Worm (Caenorhabditis elegans) whole organism, L3 larva: Measurements from ENCODE around the gene orc-4.

ENCODE experiments used
- R02D3.7 ChIP-seq: fragments of 150-350 bp; optimal IDR thresholded peaks from 2 replicates; lab custom pipeline; 2014; ENCODE audit warnings: missing biosample characterization, missing genetic modification characterization
- ZK546.5 ChIP-seq: sonication (generic microtip); optimal IDR thresholded peaks from 2 replicates; lab custom pipeline; 2017; ENCODE audit warnings: missing biosample characterization, missing genetic modification characterization
- aly-2 ChIP-seq: fragments of 150-350 bp; optimal IDR thresholded peaks from 2 replicates; lab custom pipeline; 2014; ENCODE audit warnings: missing biosample characterization, missing genetic modification characterization
- ama-1 ChIP-seq: fragments of 150-350 bp; optimal IDR thresholded peaks from 2 replicates; lab custom pipeline; 2018
- ceh-28 ChIP-seq: fragments of 150-350 bp; optimal IDR thresholded peaks from 2 replicates; lab custom pipeline; 2014; ENCODE audit warnings: missing biosample characterization, missing genetic modification reagents, missing genetic modification characterization
- ceh-82 ChIP-seq: fragments of 150-350 bp; optimal IDR thresholded peaks from 2 replicates; lab custom pipeline; 2014; ENCODE audit warnings: missing biosample characterization, missing genetic modification characterization
- ceh-9 ChIP-seq: sonication (generic microtip); optimal IDR thresholded peaks from 2 replicates; lab custom pipeline; 2018; ENCODE audit warnings: missing biosample characterization, missing genetic modification characterization
- daf-12 ChIP-seq: fragments of 150-350 bp; optimal IDR thresholded peaks from 2 replicates; lab custom pipeline; 2014; ENCODE audit warnings: missing biosample characterization, missing genetic modification reagents, missing genetic modification characterization
- egl-27 ChIP-seq: sonication (generic microtip); optimal IDR thresholded peaks from 4 replicates; lab custom pipeline; 2017; ENCODE audit warnings: missing biosample characterization, missing genetic modification reagents, missing genetic modification characterization
- egl-5 ChIP-seq: fragments of 150-350 bp; optimal IDR thresholded peaks from 2 replicates; lab custom pipeline; 2017; ENCODE audit warnings: missing biosample characterization, missing genetic modification reagents, missing genetic modification characterization, inconsistent platforms
- elt-1 ChIP-seq: fragments of 150-350 bp; optimal IDR thresholded peaks from 2 replicates; lab custom pipeline; 2014; ENCODE audit warnings: missing biosample characterization, missing genetic modification characterization
- elt-2 ChIP-seq: sonication (generic microtip); optimal IDR thresholded peaks from 2 replicates; lab custom pipeline; 2016; ENCODE audit warnings: missing genetic modification reagents, mild to moderate bottlenecking, missing genetic modification characterization, missing compliant biosample characterization
- elt-3 ChIP-seq, 3 experiments: fragments of 150-350 bp in 1 of 3; sonication (generic microtip) in 2 of 3; optimal IDR thresholded peaks; 2 replicates in 2 of 3; 4 replicates in 1 of 3; lab custom pipeline; 2014 to 2017; ENCODE audit warnings: missing biosample characterization in 3 of 3, missing genetic modification characterization in 3 of 3
- eor-1 ChIP-seq, 2 experiments: fragments of 150-350 bp; optimal IDR thresholded peaks; 2 replicates each; lab custom pipeline; 2014 to 2018; ENCODE audit warnings: missing biosample characterization in 2 of 2, missing genetic modification characterization in 2 of 2
- fkh-10 ChIP-seq: sonication (generic microtip); optimal IDR thresholded peaks from 2 replicates; lab custom pipeline; 2017; ENCODE audit warnings: missing biosample characterization, missing genetic modification reagents, missing genetic modification characterization
- fkh-2 ChIP-seq: fragments of 150-350 bp; optimal IDR thresholded peaks from 2 replicates; lab custom pipeline; 2014; ENCODE audit warnings: missing biosample characterization, missing genetic modification reagents, missing genetic modification characterization
- fos-1 ChIP-seq: fragments of 150-350 bp; optimal IDR thresholded peaks from 2 replicates; lab custom pipeline; 2014; ENCODE audit warnings: missing biosample characterization, missing genetic modification characterization
- hmg-11 ChIP-seq: sonication (generic microtip); optimal IDR thresholded peaks from 2 replicates; lab custom pipeline; 2016; ENCODE audit warnings: missing genetic modification characterization, missing compliant biosample characterization
- jun-1 ChIP-seq: fragments of 150-350 bp; optimal IDR thresholded peaks from 2 replicates; lab custom pipeline; 2014; ENCODE audit warnings: missing biosample characterization, missing genetic modification reagents, missing genetic modification characterization
- lin-15B ChIP-seq: fragments of 150-350 bp; optimal IDR thresholded peaks from 2 replicates; lab custom pipeline; 2014; ENCODE audit warnings: missing biosample characterization, missing genetic modification characterization
- lin-39 ChIP-seq: fragments of 150-350 bp; optimal IDR thresholded peaks from 2 replicates; lab custom pipeline; 2018; ENCODE audit warnings: missing biosample characterization, missing genetic modification reagents, missing genetic modification characterization
- lsy-12 ChIP-seq: sonication (generic microtip); optimal IDR thresholded peaks from 2 replicates; lab custom pipeline; 2016; ENCODE audit warnings: mild to moderate bottlenecking, missing genetic modification characterization, missing compliant biosample characterization
- mdl-1 ChIP-seq: fragments of 150-350 bp; optimal IDR thresholded peaks from 2 replicates; lab custom pipeline; 2014; ENCODE audit warnings: missing biosample characterization, missing genetic modification characterization
- nfya-1 ChIP-seq: sonication (generic microtip); optimal IDR thresholded peaks from 2 replicates; lab custom pipeline; 2017; ENCODE audit warnings: missing genetic modification characterization, mild to moderate bottlenecking, missing compliant biosample characterization, antibody characterized with exemption, moderate library complexity; ENCODE audit not compliant: insufficient read depth
- nhr-11 ChIP-seq: fragments of 150-350 bp; optimal IDR thresholded peaks from 2 replicates; lab custom pipeline; 2014; ENCODE audit warnings: missing biosample characterization, missing genetic modification characterization
- nhr-12 ChIP-seq: fragments of 150-350 bp; optimal IDR thresholded peaks from 2 replicates; lab custom pipeline; 2014; ENCODE audit warnings: missing biosample characterization, missing genetic modification characterization
- nhr-23 ChIP-seq: fragments of 150-350 bp; optimal IDR thresholded peaks from 2 replicates; lab custom pipeline; 2014; ENCODE audit warnings: missing biosample characterization, missing genetic modification reagents, missing genetic modification characterization
- nhr-25 ChIP-seq: sonication (generic microtip); optimal IDR thresholded peaks from 2 replicates; lab custom pipeline; 2017; ENCODE audit warnings: missing biosample characterization, missing genetic modification characterization
- nhr-43 ChIP-seq: sonication (generic microtip); optimal IDR thresholded peaks from 2 replicates; lab custom pipeline; 2016; ENCODE audit warnings: mild to moderate bottlenecking, missing genetic modification characterization, missing compliant biosample characterization; ENCODE audit not compliant: poor library complexity, severe bottlenecking
- nhr-67 ChIP-seq: fragments of 150-350 bp; optimal IDR thresholded peaks from 2 replicates; lab custom pipeline; 2014; ENCODE audit warnings: missing biosample characterization, missing genetic modification characterization
- nhr-76 ChIP-seq: fragments of 150-350 bp; sonication (generic microtip); optimal IDR thresholded peaks from 5 replicates; lab custom pipeline; 2014; ENCODE audit warnings: missing biosample characterization, missing genetic modification characterization
- nhr-77 ChIP-seq: fragments of 150-350 bp; optimal IDR thresholded peaks from 2 replicates; lab custom pipeline; 2014; ENCODE audit warnings: missing biosample characterization, missing genetic modification characterization
- pha-4 ChIP-seq: fragments of 150-350 bp; optimal IDR thresholded peaks from 2 replicates; lab custom pipeline; 2014; ENCODE audit warnings: missing biosample characterization, missing genetic modification reagents, missing genetic modification characterization
- pqm-1 ChIP-seq: fragments of 150-350 bp; optimal IDR thresholded peaks from 2 replicates; lab custom pipeline; 2017; ENCODE audit warnings: missing biosample characterization, missing genetic modification characterization, inconsistent platforms
- sea-2 ChIP-seq: fragments of 150-350 bp; sonication (generic microtip); optimal IDR thresholded peaks from 4 replicates; lab custom pipeline; 2014; ENCODE audit warnings: missing biosample characterization, missing genetic modification reagents, missing genetic modification characterization
- skn-1 ChIP-seq: fragments of 150-350 bp; optimal IDR thresholded peaks from 2 replicates; lab custom pipeline; 2014; ENCODE audit warnings: missing biosample characterization, missing genetic modification characterization
- snpc-4 ChIP-seq: fragments of 150-350 bp; optimal IDR thresholded peaks from 2 replicates; lab custom pipeline; 2014; ENCODE audit warnings: missing biosample characterization, missing genetic modification characterization
- tbx-2 ChIP-seq: sonication (generic microtip); optimal IDR thresholded peaks from 2 replicates; lab custom pipeline; 2016; ENCODE audit warnings: mild to moderate bottlenecking, missing genetic modification characterization, missing compliant biosample characterization
- unc-39 ChIP-seq: sonication (generic microtip); optimal IDR thresholded peaks from 4 replicates; lab custom pipeline; 2017; ENCODE audit warnings: missing biosample characterization, missing genetic modification characterization
- unc-62 ChIP-seq: fragments of 150-350 bp; sonication (generic microtip); optimal IDR thresholded peaks from 4 replicates; lab custom pipeline; 2014; ENCODE audit warnings: missing biosample characterization, missing genetic modification reagents, missing genetic modification characterization
- zag-1 ChIP-seq: fragments of 150-350 bp; optimal IDR thresholded peaks from 2 replicates; lab custom pipeline; 2014; ENCODE audit warnings: missing biosample characterization, missing genetic modification characterization
- ztf-11 ChIP-seq: fragments of 150-350 bp; optimal IDR thresholded peaks from 2 replicates; lab custom pipeline; 2014; ENCODE audit warnings: missing biosample characterization, missing genetic modification characterization
- ztf-4 ChIP-seq: fragments of 150-350 bp; optimal IDR thresholded peaks from 2 replicates; lab custom pipeline; 2014; ENCODE audit warnings: missing biosample characterization, missing genetic modification characterization

The orc-4 gene

DNA sequence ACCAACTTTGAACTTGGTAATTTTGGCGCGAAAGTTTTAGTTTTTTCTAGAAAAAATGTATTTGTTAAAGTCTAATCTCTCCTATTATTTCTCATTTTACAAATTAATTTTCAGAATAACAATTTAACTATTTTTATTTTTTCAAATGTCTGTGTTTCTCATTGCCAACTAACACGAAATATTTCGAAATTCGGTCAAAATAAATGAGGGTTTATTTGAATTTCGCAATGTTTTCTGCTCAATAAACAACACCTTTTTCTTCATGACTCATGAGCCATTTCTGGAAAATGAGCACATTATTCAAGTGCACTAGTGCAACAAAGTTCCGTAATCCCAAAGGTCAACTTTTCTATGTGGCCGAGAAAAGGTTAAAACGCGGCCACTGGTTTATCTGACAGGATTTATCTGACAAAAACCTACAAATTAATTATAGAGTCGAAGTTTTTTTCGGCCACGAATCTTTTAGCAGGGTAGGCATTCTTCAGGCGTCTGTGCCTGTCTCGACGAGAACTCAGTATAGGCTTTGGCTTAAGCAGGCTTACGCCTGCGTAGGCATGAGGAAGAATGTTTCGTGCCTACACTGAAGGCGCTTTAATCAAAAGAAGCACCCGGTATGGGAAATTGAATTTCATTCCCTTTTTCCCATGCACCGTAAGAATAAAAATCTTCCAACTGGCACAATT is 7.5 kb upstream of the orc-4 start, which contains the start of gene Y39A1A.27:
Y39A1A.27 (plus strand) TSS at position 633 of the 683 bp plus-strand sequence.
- TF ChIP-seq egl-27 (no peak), lin-15B (no peak), elt-3 (tag; optimal IDR thresholded peaks at IDR 0.05; lab: Kevin White, UChicago) (no peak), snpc-4 (tag; lab: Kevin White, UChicago) (no peak), ceh-82 (no peak), tbx-2 (tag; lab: Kevin White, UChicago) (no peak), skn-1 (no peak), fkh-2 (no peak), ztf-4 (tag; lab: Kevin White, UChicago) (no peak)

DNA sequence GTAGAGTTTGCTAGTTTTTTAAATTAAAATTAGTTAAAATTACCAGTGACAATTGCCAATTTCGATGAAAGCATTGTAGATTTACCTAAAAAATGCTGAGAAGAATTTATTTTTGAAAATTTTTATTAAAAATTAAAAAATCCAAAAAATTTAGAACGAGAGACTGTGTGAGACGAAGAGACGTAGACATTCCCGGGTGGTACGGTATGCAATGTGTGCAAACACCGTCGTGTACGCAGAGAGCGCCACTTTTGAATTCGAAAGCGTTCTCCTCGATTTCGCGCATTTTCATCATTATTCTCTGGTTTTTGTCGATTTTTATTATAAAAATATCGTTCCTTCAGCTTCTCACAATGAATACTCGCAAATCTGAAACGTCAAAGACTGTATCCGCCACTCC is 3.2 kb upstream of the orc-4 start, which contains the start of the genes dhs-11 and orc-1:
dhs-11 (minus strand) TSS at position 85 of the 400 bp plus-strand sequence.
orc-1 (plus strand) TSS at position 349 of the 400 bp plus-strand sequence.
- peak; percentile 34 for TF ChIP-seq snpc-4 (tag; lab: Kevin White, UChicago)
- peak; percentile 6 for TF ChIP-seq nhr-25
- no peak for TF ChIP-seq ceh-28 (tag; lab: Kevin White, UChicago)
- peak; percentile 73 for TF ChIP-seq pha-4 (tag; lab: Kevin White, UChicago)
- no peak for TF ChIP-seq elt-1 (tag; lab: Kevin White, UChicago)
- peak; percentile 45 for TF ChIP-seq lin-15B
- TF ChIP-seq ztf-4 (tag; lab: Kevin White, UChicago): no peak
- TF ChIP-seq hmg-11 (tag; lab: Kevin White, UChicago): peak; percentile 13
- TF ChIP-seq lin-39: peak; percentile 6
- peak; percentile 85 for TF ChIP-seq nfya-1 (tag; lab: Kevin White, UChicago)
- TF ChIP-seq nhr-23 (tag; lab: Kevin White, UChicago): peak; percentile 25
- TF ChIP-seq eor-1 (tag; optimal IDR thresholded peaks at IDR 0.05; lab: Kevin White, UChicago): no peak
- TF ChIP-seq mdl-1 (tag; lab: Kevin White, UChicago): no peak
- TF ChIP-seq, all 47 proteins: peak for 8

DNA sequence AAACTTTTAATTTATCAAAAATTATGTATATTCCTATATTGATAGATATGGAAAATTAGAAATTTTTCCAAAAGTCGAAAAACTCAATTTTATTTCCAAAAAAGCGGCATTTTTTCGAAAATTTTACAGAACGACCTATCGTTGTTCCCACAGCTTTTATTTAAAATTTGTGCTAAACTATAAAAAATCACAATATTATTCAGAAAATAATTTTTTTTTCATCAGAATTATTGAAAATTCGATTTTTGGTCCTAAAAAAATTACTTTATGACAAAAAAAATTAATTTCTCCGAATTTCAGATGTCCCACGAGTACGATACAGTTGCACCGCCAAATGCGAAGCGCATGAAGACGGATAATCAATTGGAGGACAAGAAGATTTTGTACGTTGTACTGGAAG is 3.2 kb downstream of the orc-4 start, which contains the start of gene emg-1:
emg-1 (plus strand) TSS at position 301 of the 400 bp plus-strand sequence.
- no peak for TF ChIP-seq fkh-10 (GFP tag; lab: Kevin White, UChicago)
- TF ChIP-seq fos-1 (tag; lab: Kevin White, UChicago): no peak

DNA sequence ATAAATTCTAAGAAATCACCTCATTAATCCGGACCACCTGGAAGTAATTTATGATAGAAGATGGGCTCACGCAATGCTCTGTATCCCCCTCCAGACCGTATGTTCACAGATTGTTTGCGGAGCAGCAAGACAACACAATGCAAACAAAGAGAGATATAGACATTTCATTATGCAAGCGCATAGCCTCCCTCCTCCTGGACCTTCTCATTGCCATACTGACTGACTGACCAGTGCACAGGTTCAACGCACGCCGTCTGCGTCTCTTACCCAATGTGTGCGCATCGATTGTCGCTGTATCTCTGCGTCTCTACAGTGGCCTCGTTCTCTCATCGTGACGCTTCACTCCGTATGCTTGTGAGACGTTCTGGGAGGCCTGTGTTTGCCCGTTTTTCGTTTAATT is 5.7 kb downstream of the orc-4 start:
- TF ChIP-seq daf-12 (tag; lab: Kevin White, UChicago) (no peak), zag-1 (no peak), tbx-2 (tag; lab: Kevin White, UChicago) (no peak), ceh-28 (tag; lab: Kevin White, UChicago) (peak; percentile 78), fkh-2 (no peak), R02D3.7 (no peak), sea-2 (no peak), aly-2 (tag; lab: Kevin White, UChicago) (no peak), unc-39 (tag; lab: Kevin White, UChicago) (no peak), ztf-11 (tag; lab: Kevin White, UChicago) (no peak), fos-1 (tag; lab: Kevin White, UChicago) (no peak), egl-27 (no peak), nhr-23 (tag; lab: Kevin White, UChicago) (peak; percentile 1), hmg-11 (tag; lab: Kevin White, UChicago) (peak; percentile 84), nhr-43 (tag; lab: Kevin White, UChicago) (no peak), unc-62 (GFP tag; lab: Kevin White, UChicago) (no peak), nhr-77 (tag; lab: Kevin White, UChicago) (no peak), pha-4 (tag; lab: Kevin White, UChicago) (peak; percentile 35), ztf-4 (tag; lab: Kevin White, UChicago) (no peak), lin-39 (peak; percentile 77), ZK546.5 (tag; lab: Kevin White, UChicago) (no peak), eor-1 (tag; optimal IDR thresholded peaks at IDR 0.05; lab: Kevin White, UChicago) (no peak), elt-3 (tag; optimal IDR thresholded peaks at IDR 0.05; lab: Kevin White, UChicago) (no peak), nhr-11 (tag; lab: Kevin White, UChicago) (no peak), nhr-67 (no peak), ceh-9 (tag; lab: Kevin White, UChicago) (no peak), pqm-1 (tag; lab: Kevin White, UChicago) (no peak), fkh-10 (GFP tag; lab: Kevin White, UChicago) (no peak), elt-1 (tag; lab: Kevin White, UChicago) (no peak), snpc-4 (tag; lab: Kevin White, UChicago) (no peak), nhr-76 (tag; lab: Kevin White, UChicago) (no peak), egl-5 (peak; percentile 1), nfya-1 (tag; lab: Kevin White, UChicago) (peak; percentile 82), elt-2 (tag; lab: Kevin White, UChicago) (peak; percentile 9), lsy-12 (tag; lab: Kevin White, UChicago) (no peak), nhr-12 (tag; lab: Kevin White, UChicago) (no peak), ama-1 (lab: Kevin White, UChicago) (no peak), jun-1 (no peak), ceh-82 (no peak), mdl-1 (tag; lab: Kevin White, UChicago) (no peak)
